Fruit fly (Drosophila melanogaster) whole organism, prepupa: Measurements from ENCODE around the gene Rcd2.

Experiments used
- Blimp-1 ChIP-seq: fragments of 200-800 bp; sonication (Bioruptor generic); optimal IDR thresholded peaks from 3 replicates; lab custom pipeline; 2017; ENCODE audit warnings: missing biosample characterization, missing genetic modification characterization, mild to moderate bottlenecking, moderate library complexity, missing genetic modification reagents
- CG11294 ChIP-seq: fragments of 200-800 bp; sonication (Bioruptor generic); IDR thresholded peaks from 2 replicates; pipeline ENCODE4 v1.3.6; 2022; ENCODE audit warnings: missing biosample characterization, missing genetic modification characterization
- CG11902 ChIP-seq: fragments of 200-800 bp; sonication (Bioruptor generic); optimal IDR thresholded peaks from 3 replicates; lab custom pipeline; 2016; ENCODE audit warnings: missing biosample characterization, missing genetic modification characterization
- CG15336 ChIP-seq: fragments of 200-800 bp; sonication (Bioruptor generic); IDR thresholded peaks from 2 replicates; pipeline ENCODE4 v1.3.6; 2022; ENCODE audit warnings: missing biosample characterization, missing genetic modification characterization
- CG4318 ChIP-seq: fragments of 200-800 bp; sonication (Bioruptor generic); optimal IDR thresholded peaks from 3 replicates; lab custom pipeline; 2017; ENCODE audit warnings: missing biosample characterization, mild to moderate bottlenecking, missing genetic modification characterization
- CG6854 ChIP-seq: fragments of 200-800 bp; sonication (Bioruptor generic); optimal IDR thresholded peaks from 2 replicates; lab custom pipeline; 2017; ENCODE audit warnings: missing biosample characterization, mild to moderate bottlenecking, missing genetic modification characterization
- CG8119 ChIP-seq: fragments of 200-800 bp; sonication (Bioruptor generic); IDR thresholded peaks from 3 replicates; pipeline ENCODE4 v1.3.6; 2022; ENCODE audit warnings: missing biosample characterization, missing genetic modification characterization
- Eip93F ChIP-seq: fragments of 200-800 bp; sonication (Bioruptor generic); optimal IDR thresholded peaks from 2 replicates; lab custom pipeline; 2016; ENCODE audit warnings: missing biosample characterization, mild to moderate bottlenecking, missing genetic modification characterization
- OdsH ChIP-seq: fragments of 200-800 bp; sonication (Bioruptor generic); optimal IDR thresholded peaks from 3 replicates; lab custom pipeline; 2016; ENCODE audit warnings: missing biosample characterization, missing genetic modification characterization
- Smox ChIP-seq: fragments of 200-800 bp; sonication (Bioruptor generic); optimal IDR thresholded peaks from 3 replicates; lab custom pipeline; 2016; ENCODE audit warnings: missing biosample characterization, missing genetic modification characterization
- dac ChIP-seq: fragments of 200-800 bp; sonication (Bioruptor generic); optimal IDR thresholded peaks from 2 replicates; lab custom pipeline; 2017; ENCODE audit warnings: missing biosample characterization, mild to moderate bottlenecking, missing genetic modification characterization
- esn ChIP-seq: fragments of 200-800 bp; sonication (Bioruptor generic); optimal IDR thresholded peaks from 2 replicates; lab custom pipeline; 2016; ENCODE audit warnings: missing biosample characterization, mild to moderate bottlenecking, missing genetic modification characterization, moderate library complexity
- ss ChIP-seq, 2 experiments: fragments of 200-800 bp; sonication (Bioruptor generic); optimal IDR thresholded peaks; 2 replicates in 1 of 2; 3 replicates in 1 of 2; lab custom pipeline; 2017 to 2018; ENCODE audit warnings: mild to moderate bottlenecking in 2 of 2, missing biosample characterization in 2 of 2, missing genetic modification characterization in 2 of 2, moderate library complexity in 1 of 2
- svp ChIP-seq: fragments of 200-800 bp; sonication (Bioruptor generic); peaks from one replicate; lab custom pipeline; 2016; ENCODE audit warnings: missing biosample characterization, missing genetic modification characterization

DNA sequence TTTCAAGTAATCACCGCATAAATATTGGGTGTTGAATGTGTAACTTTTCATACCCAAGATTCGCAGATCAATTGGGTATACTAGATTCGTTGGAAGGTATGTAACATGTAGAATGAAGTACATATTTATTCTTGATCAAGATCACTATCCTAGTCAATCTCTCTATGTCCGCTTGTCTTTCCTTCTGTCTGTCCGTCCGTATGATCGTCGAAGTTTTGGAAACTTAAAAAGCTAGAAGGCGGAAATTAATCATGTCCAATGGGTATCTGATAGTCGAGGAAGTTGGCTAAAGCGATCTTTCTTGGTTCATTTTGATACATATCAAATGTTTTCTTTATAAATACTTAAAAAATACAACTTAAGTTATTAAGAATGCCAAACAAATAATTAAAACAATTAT lies 52.6 kb downstream of the Rcd2 start:
- TF ChIP-seq OdsH (GFP tag; lab: Kevin White, UChicago) (no peak), esn (GFP tag; lab: Kevin White, UChicago) (peak; percentile 2), Smox (GFP tag; lab: Kevin White, UChicago) (no peak), CG11902 (GFP tag; lab: Kevin White, UChicago) (no peak), CG6854 (no peak), dac (GFP tag; lab: Kevin White, UChicago) (no peak), CG8119 (GFP tag; lab: Robert Waterston, UW) (no peak), CG15336 (GFP tag; lab: Robert Waterston, UW) (no peak), Eip93F (GFP tag; lab: Kevin White, UChicago) (no peak), CG11294 (GFP tag; lab: Robert Waterston, UW) (no peak), ss (GFP tag; optimal IDR thresholded peaks at IDR 0.05; lab: Kevin White, UChicago) (no peak), CG4318 (no peak), svp (GFP tag; lab: Kevin White, UChicago) (no peak), Blimp-1 (GFP tag; lab: Kevin White, UChicago) (no peak)
